Worm (Caenorhabditis elegans): ENCODE results near the gene T22F3.7.

- TF ChIP-seq madf-2 (tag; optimal IDR thresholded peaks at IDR 0.05) (no peak), F13H6.1 (tag; optimal IDR thresholded peaks at IDR 0.05) (no peak), elt-4 (tag; optimal IDR thresholded peaks at IDR 0.05) (no peak), nhr-11 (tag; optimal IDR thresholded peaks at IDR 0.05) (no peak), dmd-4 (tag; optimal IDR thresholded peaks at IDR 0.05; ENCODE audit: borderline replicate concordance) (no peak), unc-86 (tag; optimal IDR thresholded peaks at IDR 0.05) (no peak), dve-1 (tag; optimal IDR thresholded peaks at IDR 0.05) (no peak), tbx-2 (tag; optimal IDR thresholded peaks at IDR 0.05) (no peak), unc-42 (tag; optimal IDR thresholded peaks at IDR 0.05) (no peak)
Measured at ce11 chrV:3633041-3633440, 32.6 kb upstream of the T22F3.7 start, which contains the start of gene F59B1.2.

All from whole organism, late embryonic.